Fruit fly (Drosophila melanogaster) whole organism, embryonic: ENCODE measurements around the gene polo.
A peak's percentile ranks its signal among the peaks of the same experiment; 100 is the strongest.

Source experiments
- ATbp ChIP-seq: fragments of 200-800 bp; sonication (Bioruptor generic); optimal IDR thresholded peaks from 2 replicates; lab custom pipeline; 2017; ENCODE audit warnings: missing biosample characterization, mild to moderate bottlenecking, missing genetic modification characterization, missing genetic modification reagents
- Aef1 ChIP-seq: fragments of 200-800 bp; sonication (Bioruptor generic); IDR thresholded peaks from 3 replicates; pipeline ENCODE4 v1.3.6; 2022; ENCODE audit warnings: missing biosample characterization, missing genetic modification characterization
- Antp ChIP-seq: fragments of 200-800 bp; sonication (Bioruptor generic); optimal IDR thresholded peaks from 3 replicates; lab custom pipeline; 2016; ENCODE audit warnings: missing biosample characterization, missing genetic modification characterization
- BEAF-32 ChIP-seq: fragments of 200-800 bp; sonication (Bioruptor generic); optimal IDR thresholded peaks from 3 replicates; lab custom pipeline; 2017; ENCODE audit warnings: missing biosample characterization, missing genetic modification characterization, mild to moderate bottlenecking, moderate library complexity, missing genetic modification reagents
- CG11695 ChIP-seq: fragments of 200-800 bp; sonication (Bioruptor generic); IDR thresholded peaks from 3 replicates; pipeline ENCODE4 v1.3.6; 2022; ENCODE audit warnings: missing biosample characterization, missing genetic modification characterization
- CG14965 ChIP-seq: fragments of 200-800 bp; sonication (Bioruptor generic); optimal IDR thresholded peaks from 2 replicates; lab custom pipeline; 2016; ENCODE audit warnings: missing biosample characterization, missing genetic modification characterization, borderline replicate concordance
- CG1647 ChIP-seq: fragments of 200-800 bp; sonication (Bioruptor generic); optimal IDR thresholded peaks from 3 replicates; lab custom pipeline; 2016; ENCODE audit warnings: missing biosample characterization, missing genetic modification characterization
- CG2875 ChIP-seq: fragments of 200-800 bp; sonication (Bioruptor generic); optimal IDR thresholded peaks from 2 replicates; lab custom pipeline; 2017; ENCODE audit warnings: missing biosample characterization, mild to moderate bottlenecking, missing genetic modification characterization, missing genetic modification reagents
- CG31224 ChIP-seq: fragments of 200-800 bp; sonication (Bioruptor generic); IDR thresholded peaks from 2 replicates; pipeline ENCODE4 v1.3.6; 2022; ENCODE audit warnings: missing biosample characterization, missing genetic modification characterization
- CG3407 ChIP-seq: fragments of 200-800 bp; sonication (Bioruptor generic); optimal IDR thresholded peaks from 2 replicates; lab custom pipeline; 2018; ENCODE audit warnings: missing biosample characterization, mild to moderate bottlenecking, missing genetic modification characterization
- CG4360 ChIP-seq: fragments of 200-800 bp; sonication (Bioruptor generic); IDR thresholded peaks from 2 replicates; pipeline ENCODE4 v1.3.6; 2022; ENCODE audit warnings: missing biosample characterization, missing genetic modification characterization
- CG43689 ChIP-seq: fragments of 200-800 bp; sonication (Bioruptor generic); IDR thresholded peaks from 2 replicates; pipeline ENCODE4 v1.3.6; 2022; ENCODE audit warnings: missing biosample characterization, missing genetic modification characterization
- CG4424 ChIP-seq: fragments of 200-800 bp; sonication (Bioruptor generic); optimal IDR thresholded peaks from 3 replicates; lab custom pipeline; 2016; ENCODE audit warnings: missing biosample characterization, missing genetic modification characterization
- CG7556 ChIP-seq: fragments of 200-800 bp; sonication (Bioruptor generic); optimal IDR thresholded peaks from 2 replicates; lab custom pipeline; 2017; ENCODE audit warnings: missing biosample characterization, mild to moderate bottlenecking, missing genetic modification characterization
- CG8089 ChIP-seq: fragments of 200-800 bp; sonication (Bioruptor generic); optimal IDR thresholded peaks from 3 replicates; lab custom pipeline; 2016; ENCODE audit warnings: missing biosample characterization, missing genetic modification characterization
- CG8359 ChIP-seq: fragments of 200-800 bp; sonication (Bioruptor generic); optimal IDR thresholded peaks from 2 replicates; lab custom pipeline; 2017; ENCODE audit warnings: missing biosample characterization, mild to moderate bottlenecking, missing genetic modification characterization, borderline replicate concordance
- Dad ChIP-seq: fragments of 200-800 bp; sonication (Bioruptor generic); optimal IDR thresholded peaks from 3 replicates; lab custom pipeline; 2016; ENCODE audit warnings: missing biosample characterization, missing genetic modification characterization
- Gsc ChIP-seq: fragments of 200-800 bp; sonication (Bioruptor generic); IDR thresholded peaks from 2 replicates; pipeline ENCODE4 v1.3.6; 2022; ENCODE audit warnings: missing biosample characterization, missing genetic modification characterization
- Lim3 ChIP-seq: fragments of 200-800 bp; sonication (Bioruptor generic); IDR thresholded peaks from 2 replicates; pipeline ENCODE4 v1.3.6; 2022; ENCODE audit warnings: missing biosample characterization, missing genetic modification characterization
- NC2β ChIP-seq: fragments of 200-800 bp; sonication (Bioruptor generic); optimal IDR thresholded peaks from 2 replicates; lab custom pipeline; 2016; ENCODE audit warnings: missing biosample characterization, missing genetic modification characterization
- PHDP ChIP-seq: fragments of 200-800 bp; sonication (Bioruptor generic); optimal IDR thresholded peaks from 3 replicates; lab custom pipeline; 2018; ENCODE audit warnings: missing biosample characterization, mild to moderate bottlenecking, missing genetic modification characterization, moderate library complexity
- Ptx1 ChIP-seq: fragments of 200-800 bp; sonication (Bioruptor generic); IDR thresholded peaks from 2 replicates; pipeline ENCODE4 v1.3.6; 2022; ENCODE audit warnings: missing biosample characterization, missing genetic modification characterization
- Sry-β ChIP-seq: fragments of 200-800 bp; sonication (Bioruptor generic); optimal IDR thresholded peaks from 2 replicates; lab custom pipeline; 2018; ENCODE audit warnings: missing biosample characterization, mild to moderate bottlenecking, missing genetic modification characterization, moderate library complexity
- btn ChIP-seq: fragments of 200-800 bp; sonication (Bioruptor generic); optimal IDR thresholded peaks from 2 replicates; lab custom pipeline; 2016; ENCODE audit warnings: missing biosample characterization, missing genetic modification characterization
- cas ChIP-seq: fragments of 200-800 bp; sonication (Bioruptor generic); IDR thresholded peaks from 2 replicates; pipeline ENCODE4 v1.3.6; 2022; ENCODE audit warnings: missing biosample characterization, missing genetic modification characterization
- croc ChIP-seq: fragments of 200-800 bp; sonication (Bioruptor generic); conservative IDR thresholded peaks from 3 replicates; pipeline ENCODE4 v1.3.6; 2022; ENCODE audit warnings: missing biosample characterization, missing genetic modification characterization
- cwo ChIP-seq: fragments of 200-800 bp; sonication (Bioruptor generic); optimal IDR thresholded peaks from 3 replicates; lab custom pipeline; 2017; ENCODE audit warnings: missing biosample characterization, missing genetic modification characterization, mild to moderate bottlenecking, moderate library complexity, missing genetic modification reagents
- dati ChIP-seq: fragments of 200-800 bp; sonication (Bioruptor generic); IDR thresholded peaks from 2 replicates; pipeline ENCODE4 v1.3.6; 2022; ENCODE audit warnings: missing biosample characterization, missing genetic modification characterization
- dm ChIP-seq: fragments of 200-800 bp; sonication (Bioruptor generic); optimal IDR thresholded peaks from 3 replicates; lab custom pipeline; 2016; ENCODE audit warnings: missing biosample characterization, missing genetic modification characterization
- dpn ChIP-seq, 2 experiments: fragments of 200-800 bp; sonication (Bioruptor generic); optimal IDR thresholded peaks; 3 replicates each; lab custom pipeline; 2016; ENCODE audit warnings: missing biosample characterization in 2 of 2, missing genetic modification characterization in 2 of 2
- esg ChIP-seq: fragments of 200-800 bp; sonication (Bioruptor generic); conservative IDR thresholded peaks from 2 replicates; pipeline ENCODE4 v1.3.6; 2022; ENCODE audit warnings: missing biosample characterization, missing genetic modification characterization
- exex ChIP-seq: fragments of 200-800 bp; sonication (Bioruptor generic); optimal IDR thresholded peaks from 4 replicates; lab custom pipeline; 2018; ENCODE audit warnings: missing biosample characterization, mild to moderate bottlenecking, missing genetic modification characterization, moderate library complexity
- fd102C ChIP-seq: fragments of 200-800 bp; sonication (Bioruptor generic); optimal IDR thresholded peaks from 2 replicates; lab custom pipeline; 2018; ENCODE audit warnings: missing biosample characterization, mild to moderate bottlenecking, missing genetic modification characterization, moderate library complexity
- grn ChIP-seq: fragments of 200-800 bp; sonication (Bioruptor generic); optimal IDR thresholded peaks from 3 replicates; lab custom pipeline; 2017; ENCODE audit warnings: missing biosample characterization, missing genetic modification characterization
- h ChIP-seq: fragments of >200 bp; optimal IDR thresholded peaks from 2 replicates; lab custom pipeline; 2017
- hkb ChIP-seq, 2 experiments: fragments of 200-800 bp in 1 of 2; fragments of >200 bp in 1 of 2; sonication (Bioruptor generic) in 1 of 2; IDR thresholded peaks in 1 of 2; optimal IDR thresholded peaks in 1 of 2; 2 replicates each; pipeline versions ENCODE4 v1.3.6 to Lab custom; 2017 to 2022; ENCODE audit warnings: missing biosample characterization in 1 of 2, missing genetic modification characterization in 1 of 2
- lola ChIP-seq, 3 experiments: fragments of >200 bp in 2 of 3; fragments of 200-800 bp in 1 of 3; sonication (Bioruptor generic) in 1 of 3; optimal IDR thresholded peaks; 2 replicates each; lab custom pipeline; 2017 to 2019; ENCODE audit warnings: missing biosample characterization in 3 of 3, missing genetic modification characterization in 3 of 3, mild to moderate bottlenecking in 1 of 3, moderate library complexity in 1 of 3
- oc ChIP-seq: fragments of 200-800 bp; sonication (Bioruptor generic); optimal IDR thresholded peaks from 2 replicates; lab custom pipeline; 2018; ENCODE audit warnings: missing biosample characterization, mild to moderate bottlenecking, missing genetic modification characterization, moderate library complexity
- pita ChIP-seq: fragments of 200-800 bp; sonication (Bioruptor generic); optimal IDR thresholded peaks from 2 replicates; lab custom pipeline; 2017; ENCODE audit warnings: missing biosample characterization, mild to moderate bottlenecking, missing genetic modification characterization
- ranshi ChIP-seq: fragments of 200-800 bp; sonication (Bioruptor generic); IDR thresholded peaks from 2 replicates; pipeline ENCODE4 v1.3.6; 2022; ENCODE audit warnings: missing biosample characterization, missing genetic modification characterization
- sisA ChIP-seq: fragments of 200-800 bp; sonication (Bioruptor generic); IDR thresholded peaks from 2 replicates; pipeline ENCODE4 v1.3.6; 2022; ENCODE audit warnings: missing biosample characterization, missing genetic modification characterization
- sr ChIP-seq: fragments of 200-800 bp; sonication (Bioruptor generic); IDR thresholded peaks from 3 replicates; pipeline ENCODE4 v1.3.6; 2022; ENCODE audit warnings: missing biosample characterization, missing genetic modification characterization
- stc ChIP-seq: fragments of 200-800 bp; sonication (Bioruptor generic); IDR thresholded peaks from 2 replicates; pipeline ENCODE4 v1.3.6; 2022; ENCODE audit warnings: missing biosample characterization, missing genetic modification characterization
- tna ChIP-seq: fragments of 200-800 bp; sonication (Bioruptor generic); IDR thresholded peaks from 2 replicates; pipeline ENCODE4 v1.3.6; 2022; ENCODE audit warnings: missing biosample characterization, missing genetic modification characterization; ENCODE audit not compliant: partially characterized antibody
- tx ChIP-seq: fragments of 200-800 bp; sonication (Bioruptor generic); optimal IDR thresholded peaks from 2 replicates; lab custom pipeline; 2016; ENCODE audit warnings: missing biosample characterization, missing genetic modification characterization
- vnd ChIP-seq: fragments of 200-800 bp; sonication (Bioruptor generic); IDR thresholded peaks from 3 replicates; pipeline ENCODE4 v1.3.6; 2022; ENCODE audit warnings: missing biosample characterization, missing genetic modification characterization; ENCODE audit not compliant: partially characterized antibody
- zf30C ChIP-seq: fragments of 200-800 bp; sonication (Bioruptor generic); optimal IDR thresholded peaks from 3 replicates; lab custom pipeline; 2018; ENCODE audit warnings: missing biosample characterization, mild to moderate bottlenecking, missing genetic modification characterization

polo gene

DNA sequence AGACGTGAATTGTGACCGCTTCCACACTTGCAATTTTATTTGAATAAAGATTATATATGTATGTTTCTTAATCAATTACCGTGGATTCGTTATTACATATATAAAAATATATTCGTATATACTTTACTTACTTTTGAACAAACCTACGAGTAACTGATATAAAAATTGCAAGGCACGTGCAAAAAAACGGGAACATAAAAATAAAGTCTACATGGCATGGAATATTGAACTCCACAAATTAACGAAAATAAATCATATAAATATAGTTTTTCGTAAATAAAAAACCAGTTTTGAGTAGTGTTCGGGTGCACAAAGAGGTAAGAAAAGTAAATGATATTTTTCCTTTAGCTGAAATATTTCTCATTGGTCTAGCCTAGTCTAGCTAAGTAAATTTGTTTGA, 32.9 kb downstream of the polo start, which contains the start of gene Spn77Bc:
TSS of gene Spn77Bc (plus strand) at position 301 of the 400 bp plus-strand sequence.
- no peak for TF ChIP-seq CG3407 (GFP tag; lab: Kevin White, UChicago)
- TF ChIP-seq CG11695 (GFP tag; lab: Robert Waterston, UW), result no peak
- no peak for TF ChIP-seq stc
- no peak for TF ChIP-seq sisA (GFP tag; lab: Robert Waterston, UW)
- TF ChIP-seq CG1647 (GFP tag; lab: Kevin White, UChicago), result no peak
- TF ChIP-seq esg (GFP tag; lab: Robert Waterston, UW), result no peak

dm6 chr3L:20347762-20348580, 38.5 kb downstream of the polo start, which contains the start of the genes Rbbp5 and eRF1:
Gene Rbbp5, minus strand, starts transcription at chr3L:20347942.
Gene eRF1, plus strand, starts transcription at chr3L:20348355.
- TF ChIP-seq vnd (GFP tag; lab: Robert Waterston, UW), result peak; percentile 89
- TF ChIP-seq CG7556 (GFP tag; lab: Kevin White, UChicago), result peak; percentile 75
- peak; percentile 60 for TF ChIP-seq tx
- no peak for TF ChIP-seq sr
- peak; percentile 43; the same call in 1 of the 2 replicates for TF ChIP-seq CG43689 (GFP tag; lab: Robert Waterston, UW)
- peak; percentile 62 to 80 for TF ChIP-seq dpn (GFP tag; optimal IDR thresholded peaks at IDR 0.05; lab: Kevin White, UChicago)
- TF ChIP-seq hkb (optimal IDR thresholded peaks at IDR 0.05; lab: Kevin White, UChicago), result peak; percentile 27
- TF ChIP-seq hkb (GFP tag; IDR thresholded peaks at IDR 0.05; lab: Robert Waterston, UW), result peak; percentile 66; the same call in 1 of the 2 replicates
- TF ChIP-seq lola (GFP tag; optimal IDR thresholded peaks at IDR 0.05; lab: Kevin White, UChicago), result peak in 1 of 3 experiments; percentile 77
- no peak for TF ChIP-seq CG4360 (GFP tag; lab: Robert Waterston, UW)
- peak; percentile 28 for TF ChIP-seq exex (tag; lab: Kevin White, UChicago)
- TF ChIP-seq dati, result no peak
- TF ChIP-seq Lim3 (GFP tag; lab: Robert Waterston, UW), result no peak
- no peak for TF ChIP-seq Sry-β
- peak; percentile 77 for TF ChIP-seq dm
- no peak for TF ChIP-seq pita
- TF ChIP-seq ranshi (GFP tag; lab: Robert Waterston, UW), result 0 out of 2 replicates have a peak, but pooled peaks have one; percentile 78
- TF ChIP-seq NC2β (GFP tag; lab: Kevin White, UChicago), result no peak
- TF ChIP-seq CG2875, result no peak
- TF ChIP-seq BEAF-32, result peak; percentile 95
- peak; percentile 73 for TF ChIP-seq PHDP (tag; lab: Kevin White, UChicago)
- TF ChIP-seq oc (tag; lab: Kevin White, UChicago), result no peak
- no peak; the same call in 1 of the 2 replicates for TF ChIP-seq CG31224 (GFP tag; lab: Robert Waterston, UW)
- TF ChIP-seq ATbp (GFP tag; lab: Kevin White, UChicago), result no peak
- no peak for TF ChIP-seq Gsc (GFP tag; lab: Robert Waterston, UW)
- TF ChIP-seq CG14965 (GFP tag; lab: Kevin White, UChicago), result no peak
- no peak for TF ChIP-seq CG8359 (GFP tag; lab: Kevin White, UChicago)
- no peak for TF ChIP-seq grn (GFP tag; lab: Kevin White, UChicago)
- TF ChIP-seq tna (GFP tag; lab: Robert Waterston, UW), result peak; percentile 75
- peak; percentile 53 for TF ChIP-seq Antp (GFP tag; lab: Kevin White, UChicago)
- peak; percentile 76 for TF ChIP-seq cas (GFP tag; lab: Robert Waterston, UW)
- TF ChIP-seq CG4424 (GFP tag; lab: Kevin White, UChicago), result peak; percentile 77
- TF ChIP-seq h (lab: Kevin White, UChicago), result no peak
- TF ChIP-seq cwo (GFP tag; lab: Kevin White, UChicago), result peak; percentile 33
- peak; percentile 27; the same call in 1 of the 3 replicates for TF ChIP-seq croc (GFP tag; lab: Robert Waterston, UW)
- no peak for TF ChIP-seq zf30C
- TF ChIP-seq CG8089 (GFP tag; lab: Kevin White, UChicago), result peak; percentile 44
- TF ChIP-seq Dad (GFP tag; lab: Kevin White, UChicago), result peak; percentile 54
- TF ChIP-seq Aef1 (GFP tag; lab: Robert Waterston, UW), result peak; percentile 88
- peak; percentile 81 for TF ChIP-seq Ptx1 (GFP tag; lab: Robert Waterston, UW)
- TF ChIP-seq btn (GFP tag; lab: Kevin White, UChicago), result no peak
- no peak for TF ChIP-seq fd102C (GFP tag; lab: Kevin White, UChicago)
